Fruit fly (Drosophila melanogaster): Measurements from ENCODE around the gene Cpr78Cc.

The Cpr78Cc gene

dm6 chr3L:21277897-21278530 is 22.4 kb upstream of the Cpr78Cc start:
- peak; percentile 66 for TF ChIP-seq cic (GFP tag; optimal IDR thresholded peaks at IDR 0.05)
- TF ChIP-seq Mnt (GFP tag; optimal IDR thresholded peaks at IDR 0.05), result peak; percentile 24
- peak; percentile 56 for TF ChIP-seq CG12768 (GFP tag; optimal IDR thresholded peaks at IDR 0.05)
- TF ChIP-seq CG7045 (GFP tag; optimal IDR thresholded peaks at IDR 0.05), result no peak

- TF ChIP-seq CG11617 (GFP tag; optimal IDR thresholded peaks at IDR 0.05), result no peak
- no peak for TF ChIP-seq CG1620 (GFP tag; optimal IDR thresholded peaks at IDR 0.05)
- no peak for TF ChIP-seq Clk (GFP tag; optimal IDR thresholded peaks at IDR 0.05)
- no peak for TF ChIP-seq CG12768 (GFP tag; optimal IDR thresholded peaks at IDR 0.05)
- TF ChIP-seq CG7101 (tag; optimal IDR thresholded peaks at IDR 0.05), result no peak
- TF ChIP-seq Crg-1 (GFP tag; optimal IDR thresholded peaks at IDR 0.05), result no peak
- TF ChIP-seq CG7045 (GFP tag; optimal IDR thresholded peaks at IDR 0.05), result no peak
Observed at dm6 chr3L:21279168-21279567, 21.2 kb upstream of the Cpr78Cc start.

dm6 chr3L:21279876-21280566 is 20.4 kb upstream of the Cpr78Cc start, which contains the start of gene AcCoAS:
Gene AcCoAS, minus strand, starts transcription at chr3L:21280243.
- TF ChIP-seq Hr96 (GFP tag; optimal IDR thresholded peaks at IDR 0.05) (peak; percentile 45), tj (GFP tag; optimal IDR thresholded peaks at IDR 0.05) (peak; percentile 8), kay (GFP tag; ENCODE audit: borderline replicate concordance) (peak; percentile 96), CG33017 (tag; optimal IDR thresholded peaks at IDR 0.05) (peak; percentile 84), Crg-1 (GFP tag; optimal IDR thresholded peaks at IDR 0.05) (peak; percentile 74), CG12768 (GFP tag; optimal IDR thresholded peaks at IDR 0.05) (peak; percentile 81), ovo (GFP tag; optimal IDR thresholded peaks at IDR 0.05) (no peak), Mnt (GFP tag; optimal IDR thresholded peaks at IDR 0.05) (peak; percentile 66), CG7101 (tag; optimal IDR thresholded peaks at IDR 0.05) (peak; percentile 72), CG1620 (GFP tag; optimal IDR thresholded peaks at IDR 0.05) (peak; percentile 18), CG5204 (GFP tag; optimal IDR thresholded peaks at IDR 0.05) (no peak), pad (GFP tag; optimal IDR thresholded peaks at IDR 0.05) (peak; percentile 51), CG14711 (tag; optimal IDR thresholded peaks at IDR 0.05) (peak; percentile 51), CG7045 (GFP tag; optimal IDR thresholded peaks at IDR 0.05) (peak; percentile 64), cic (GFP tag; optimal IDR thresholded peaks at IDR 0.05) (peak; percentile 87), cnc (optimal IDR thresholded peaks at IDR 0.05) (no peak), CG11617 (GFP tag; optimal IDR thresholded peaks at IDR 0.05) (peak; percentile 58), Clk (GFP tag; optimal IDR thresholded peaks at IDR 0.05) (no peak), toe (GFP tag; optimal IDR thresholded peaks at IDR 0.05) (no peak), bab1 (GFP tag; optimal IDR thresholded peaks at IDR 0.05) (peak; percentile 66)

- no peak for TF ChIP-seq Clk (GFP tag; optimal IDR thresholded peaks at IDR 0.05)
- no peak for TF ChIP-seq CG12768 (GFP tag; optimal IDR thresholded peaks at IDR 0.05)
- TF ChIP-seq pad (GFP tag; optimal IDR thresholded peaks at IDR 0.05), result no peak
- TF ChIP-seq CG33017 (tag; optimal IDR thresholded peaks at IDR 0.05), result no peak
- TF ChIP-seq Crg-1 (GFP tag; optimal IDR thresholded peaks at IDR 0.05), result no peak
- TF ChIP-seq cnc (optimal IDR thresholded peaks at IDR 0.05), result no peak
- no peak for TF ChIP-seq CG11617 (GFP tag; optimal IDR thresholded peaks at IDR 0.05)
- TF ChIP-seq bab1 (GFP tag; optimal IDR thresholded peaks at IDR 0.05), result no peak
- TF ChIP-seq CG1620 (GFP tag; optimal IDR thresholded peaks at IDR 0.05), result no peak
- TF ChIP-seq CG5204 (GFP tag; optimal IDR thresholded peaks at IDR 0.05), result no peak
- TF ChIP-seq Hr96 (GFP tag; optimal IDR thresholded peaks at IDR 0.05), result no peak
- TF ChIP-seq cic (GFP tag; optimal IDR thresholded peaks at IDR 0.05), result peak; percentile 53
- TF ChIP-seq kay (GFP tag; ENCODE audit: borderline replicate concordance), result no peak
- no peak for TF ChIP-seq tj (GFP tag; optimal IDR thresholded peaks at IDR 0.05)
- TF ChIP-seq CG7101 (tag; optimal IDR thresholded peaks at IDR 0.05), result peak; percentile 29
- no peak for TF ChIP-seq ovo (GFP tag; optimal IDR thresholded peaks at IDR 0.05)
- no peak for TF ChIP-seq toe (GFP tag; optimal IDR thresholded peaks at IDR 0.05)
- TF ChIP-seq Mnt (GFP tag; optimal IDR thresholded peaks at IDR 0.05), result peak; percentile 37
Observed at dm6 chr3L:21280996-21281691, 19.2 kb upstream of the Cpr78Cc start, which contains the start of gene ppl. Gene ppl, minus strand, starts transcription at chr3L:21281506.

- no peak for TF ChIP-seq pad (GFP tag; optimal IDR thresholded peaks at IDR 0.05)
- no peak for TF ChIP-seq Mnt (GFP tag; optimal IDR thresholded peaks at IDR 0.05)
- TF ChIP-seq CG5204 (GFP tag; optimal IDR thresholded peaks at IDR 0.05), result no peak
Observed at dm6 chr3L:21281706-21282105, 18.7 kb upstream of the Cpr78Cc start.

- TF ChIP-seq CG11617 (GFP tag; optimal IDR thresholded peaks at IDR 0.05) (no peak), CG12768 (GFP tag; optimal IDR thresholded peaks at IDR 0.05) (no peak), toe (GFP tag; optimal IDR thresholded peaks at IDR 0.05) (no peak), ovo (GFP tag; optimal IDR thresholded peaks at IDR 0.05) (no peak), Crg-1 (GFP tag; optimal IDR thresholded peaks at IDR 0.05) (no peak), cic (GFP tag; optimal IDR thresholded peaks at IDR 0.05) (no peak), Clk (GFP tag; optimal IDR thresholded peaks at IDR 0.05) (no peak), kay (GFP tag; ENCODE audit: borderline replicate concordance) (no peak), CG14711 (tag; optimal IDR thresholded peaks at IDR 0.05) (no peak), bab1 (GFP tag; optimal IDR thresholded peaks at IDR 0.05) (no peak), tj (GFP tag; optimal IDR thresholded peaks at IDR 0.05) (no peak), pad (GFP tag; optimal IDR thresholded peaks at IDR 0.05) (no peak), CG7045 (GFP tag; optimal IDR thresholded peaks at IDR 0.05) (no peak), CG1620 (GFP tag; optimal IDR thresholded peaks at IDR 0.05) (no peak), cnc (optimal IDR thresholded peaks at IDR 0.05) (no peak), CG33017 (tag; optimal IDR thresholded peaks at IDR 0.05) (no peak), CG7101 (tag; optimal IDR thresholded peaks at IDR 0.05) (no peak), Hr96 (GFP tag; optimal IDR thresholded peaks at IDR 0.05) (no peak), CG5204 (GFP tag; optimal IDR thresholded peaks at IDR 0.05) (no peak)
Observed at dm6 chr3L:21282741-21283140, 17.6 kb upstream of the Cpr78Cc start.

Data from whole organism, adult.